ENCODE assay signal across 2 worm cellular contexts in the genomic region with DNA sequence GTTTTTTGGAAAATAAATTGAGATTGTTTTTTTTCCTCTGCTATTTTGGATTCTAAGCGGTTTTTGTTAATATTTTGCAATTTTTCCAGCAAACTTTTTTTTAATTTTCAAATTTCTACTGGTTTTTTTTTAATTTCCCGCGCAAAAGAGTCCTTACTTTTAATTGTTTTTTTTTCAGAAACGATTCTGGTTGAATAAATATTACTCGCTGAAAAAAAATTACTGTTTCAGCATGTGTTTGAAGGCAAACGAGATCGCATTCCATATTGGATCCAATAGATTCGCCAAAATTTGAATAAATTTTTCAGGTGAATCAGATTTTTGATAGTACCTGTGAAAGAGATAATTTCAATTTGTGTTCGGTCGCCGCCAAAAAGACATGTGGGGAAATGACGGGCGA.
TF ChIP-seq lines count a peak whose summit lies in the region.

No protein-coding gene starts in this region.

TF ChIP-seq in whole organism, L4 larva, 104 proteins besides CTCF, POLR2A, EP300 and RAD21:
- TF ChIP-seq snpc-4 (tag; optimal IDR thresholded peaks at IDR 0.05; lab: Kevin White, UChicago) (no peak), aha-1 (tag; lab: Kevin White, UChicago) (peak; percentile 87), snpc-1.2 (GFP tag; IDR thresholded peaks at IDR 0.05; lab: Robert Waterston, UW) (peak; percentile 54; the same call in 1 of the 2 replicates)

TF ChIP-seq in whole organism, young adult, 124 proteins besides CTCF, POLR2A, EP300 and RAD21:
- TF ChIP-seq die-1 (tag; optimal IDR thresholded peaks at IDR 0.05; lab: Kevin White, UChicago), result no peak
- TF ChIP-seq snpc-3.4 (tag; optimal IDR thresholded peaks at IDR 0.05; lab: Kevin White, UChicago), result no peak
- no peak for TF ChIP-seq snpc-4 (GFP tag; optimal IDR thresholded peaks at IDR 0.05; lab: Kevin White, UChicago)
- TF ChIP-seq snpc-4 (tag; optimal IDR thresholded peaks at IDR 0.05; lab: Kevin White, UChicago), result peak in 1 of 4 experiments; percentile 44
- 0 out of 2 replicates have a peak, but pooled peaks have one; percentile 15 for TF ChIP-seq attf-6 (GFP tag; IDR thresholded peaks at IDR 0.05; lab: Robert Waterston, UW)
TF ChIP-seq in whole organism, young adult: peak in this region for 2.
